Worm (Caenorhabditis elegans): ENCODE results near the gene W08A12.3.
A peak's percentile ranks its signal among the peaks of the same experiment; 100 is the strongest.

The W08A12.3 gene

ce11 chrV:3644193-3644693 lies 38.4 kb upstream of the W08A12.3 start, which contains the start of gene F59B1.8:
F59B1.8 (minus strand) TSS chrV:3644243.
- no peak for TF ChIP-seq Y95B8A.8 (GFP tag; IDR thresholded peaks at IDR 0.05)
- no peak for TF ChIP-seq madf-6 (GFP tag; IDR thresholded peaks at IDR 0.05)
- no peak for TF ChIP-seq ztf-3 (GFP tag; optimal IDR thresholded peaks at IDR 0.05)
- TF ChIP-seq K11D2.4 (GFP tag; IDR thresholded peaks at IDR 0.05) = no peak
- no peak for TF ChIP-seq madf-8 (GFP tag; conservative IDR thresholded peaks at IDR 0.05)
- no peak for TF ChIP-seq ceh-27 (GFP tag; optimal IDR thresholded peaks at IDR 0.05)
- TF ChIP-seq attf-5 (GFP tag; optimal IDR thresholded peaks at IDR 0.05) = peak; percentile 14
- no peak for TF ChIP-seq dpff-1 (tag; optimal IDR thresholded peaks at IDR 0.05)
- TF ChIP-seq aptf-3 (GFP tag; IDR thresholded peaks at IDR 0.05) = no peak
- TF ChIP-seq cebp-2 (GFP tag; IDR thresholded peaks at IDR 0.05) = no peak
- no peak for TF ChIP-seq B0261.1 (tag; optimal IDR thresholded peaks at IDR 0.05)
- peak; percentile 45 for TF ChIP-seq ztf-22 (GFP tag; optimal IDR thresholded peaks at IDR 0.05)
- TF ChIP-seq ztf-18 (tag; optimal IDR thresholded peaks at IDR 0.05) = no peak
- no peak for TF ChIP-seq sdz-38 (tag; optimal IDR thresholded peaks at IDR 0.05)
- TF ChIP-seq atf-7 (tag; optimal IDR thresholded peaks at IDR 0.05) = peak; percentile 99
- no peak for TF ChIP-seq lsl-1 (GFP tag; optimal IDR thresholded peaks at IDR 0.05)
- no peak for TF ChIP-seq Y53G8AR.9 (GFP tag; conservative IDR thresholded peaks at IDR 0.05)
- TF ChIP-seq tbp1 (GFP tag; optimal IDR thresholded peaks at IDR 0.05) = peak; percentile 56
- TF ChIP-seq snpc-1.3 (tag; optimal IDR thresholded peaks at IDR 0.05; ENCODE audit: insufficient read depth) = no peak
- peak; percentile 60 for TF ChIP-seq madf-10 (tag; optimal IDR thresholded peaks at IDR 0.05)
- TF ChIP-seq dox-1 (GFP tag; IDR thresholded peaks at IDR 0.05) = peak; percentile 49; the same call in 1 of the 2 replicates
- no peak for TF ChIP-seq lir-1 (GFP tag; conservative IDR thresholded peaks at IDR 0.05)
- TF ChIP-seq athp-1 (tag; optimal IDR thresholded peaks at IDR 0.05) = no peak
- no peak for TF ChIP-seq aptf-2 (GFP tag; conservative IDR thresholded peaks at IDR 0.05)
- TF ChIP-seq unc-62 (GFP tag; optimal IDR thresholded peaks at IDR 0.05) = peak; percentile 92
- TF ChIP-seq unc-130 (GFP tag; optimal IDR thresholded peaks at IDR 0.05) = no peak
- no peak for TF ChIP-seq F39B2.1 (GFP tag; IDR thresholded peaks at IDR 0.05)
- TF ChIP-seq attf-3 (GFP tag; conservative IDR thresholded peaks at IDR 0.05) = no peak
- TF ChIP-seq T07F8.4 (tag; optimal IDR thresholded peaks at IDR 0.05) = no peak
- no peak for TF ChIP-seq nhr-27 (tag; optimal IDR thresholded peaks at IDR 0.05)
- no peak for TF ChIP-seq K12H6.12 (tag; optimal IDR thresholded peaks at IDR 0.05)
- no peak for TF ChIP-seq xnd-1 (tag; optimal IDR thresholded peaks at IDR 0.05)
- TF ChIP-seq F37B4.10 (GFP tag; IDR thresholded peaks at IDR 0.05) = no peak
- TF ChIP-seq efl-1 (GFP tag; optimal IDR thresholded peaks at IDR 0.05) = peak; percentile 8
- no peak for TF ChIP-seq snpc-1.1 (tag; optimal IDR thresholded peaks at IDR 0.05; ENCODE audit: insufficient read depth)
- no peak for TF ChIP-seq hlh-26 (GFP tag; conservative IDR thresholded peaks at IDR 0.05)
- no peak for TF ChIP-seq ztf-6 (GFP tag; IDR thresholded peaks at IDR 0.05)
- TF ChIP-seq madf-3 (GFP tag; IDR thresholded peaks at IDR 0.05) = no peak
- TF ChIP-seq F57A8.1 (GFP tag; optimal IDR thresholded peaks at IDR 0.05) = no peak
- peak; percentile 1 for TF ChIP-seq gei-17 (GFP tag; optimal IDR thresholded peaks at IDR 0.05)
- TF ChIP-seq tlf-1 (GFP tag; optimal IDR thresholded peaks at IDR 0.05) = no peak
- no peak for TF ChIP-seq F49E8.2 (tag; optimal IDR thresholded peaks at IDR 0.05; ENCODE audit: insufficient read depth)
- TF ChIP-seq F23B12.7 (tag; optimal IDR thresholded peaks at IDR 0.05; ENCODE audit: insufficient read depth) = no peak
- TF ChIP-seq sptf-2 (GFP tag; optimal IDR thresholded peaks at IDR 0.05) = no peak
- peak; percentile 14 for TF ChIP-seq lin-54 (GFP tag; optimal IDR thresholded peaks at IDR 0.05)
- TF ChIP-seq lag-1 (GFP tag; IDR thresholded peaks at IDR 0.05) = no peak
- TF ChIP-seq mcd-1 (GFP tag; IDR thresholded peaks at IDR 0.05) = no peak
- TF ChIP-seq nhr-90 (tag; optimal IDR thresholded peaks at IDR 0.05) = peak; percentile 23
- TF ChIP-seq repo-1 (tag; optimal IDR thresholded peaks at IDR 0.05) = no peak
